Fruit fly (Drosophila melanogaster): ENCODE results near the gene tll.

DNA sequence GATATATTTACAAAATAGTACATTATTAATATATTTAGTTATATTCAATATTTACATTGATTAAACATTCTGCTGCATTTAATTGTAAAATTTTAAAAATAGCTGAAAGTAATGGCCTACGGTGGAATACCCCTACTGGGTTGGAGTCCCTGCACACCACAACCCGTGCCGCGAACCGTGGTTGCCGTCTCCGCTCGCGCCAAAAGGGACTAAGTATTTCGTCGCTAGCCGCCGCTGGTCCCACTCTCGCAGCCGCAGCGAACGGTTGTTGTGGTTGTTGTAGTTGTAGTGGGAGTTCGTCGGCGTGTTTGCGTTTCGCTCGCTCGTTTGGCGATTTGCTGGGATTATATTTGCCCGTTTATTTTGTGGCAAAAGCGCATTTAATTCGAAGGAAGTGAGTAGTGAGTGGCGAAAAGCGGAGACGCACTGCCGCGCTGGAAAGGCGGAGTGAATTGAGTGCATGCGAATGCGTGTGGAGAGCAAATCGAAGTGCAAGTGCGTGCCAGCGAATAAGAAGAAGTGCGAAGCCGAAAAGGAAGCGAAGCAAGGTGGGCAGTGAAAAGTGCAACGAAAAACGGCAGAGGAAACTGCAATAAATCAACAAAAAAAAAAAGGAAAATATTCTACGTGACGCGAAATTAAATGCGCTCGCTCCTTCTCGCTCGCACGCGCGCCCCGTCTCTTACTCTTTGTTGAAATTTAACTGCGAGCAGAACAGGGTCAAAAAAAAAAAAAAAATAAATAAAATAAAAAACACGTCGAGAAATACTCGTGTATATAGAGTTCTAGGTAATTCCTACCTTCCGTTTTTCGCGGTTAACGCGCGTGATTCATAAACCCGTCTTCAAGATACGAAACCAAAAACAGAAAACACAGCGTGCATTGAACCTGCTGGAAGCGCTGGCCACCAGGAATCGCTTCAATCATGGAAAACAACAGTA, 43.5 kb upstream of the tll start, which contains the start of gene cindr:
- TF ChIP-seq pan (optimal IDR thresholded peaks at IDR 0.05) (no peak), usp (GFP tag; optimal IDR thresholded peaks at IDR 0.05) (no peak), psq (optimal IDR thresholded peaks at IDR 0.05) (no peak), CG8478 (optimal IDR thresholded peaks at IDR 0.05) (no peak)

All from whole organism.